Worm (Caenorhabditis elegans) whole organism, L2 larva: ENCODE results near the gene C50H2.5.

Experiments
- alr-1 ChIP-seq: fragments of 150-350 bp; optimal IDR thresholded peaks from 2 replicates; lab custom pipeline; 2014; ENCODE audit warnings: missing biosample characterization, missing genetic modification characterization
- ceh-16 ChIP-seq: fragments of 150-350 bp; optimal IDR thresholded peaks from 2 replicates; lab custom pipeline; 2014; ENCODE audit warnings: missing biosample characterization, missing genetic modification characterization
- dmd-4 ChIP-seq: sonication (generic microtip); optimal IDR thresholded peaks from 2 replicates; lab custom pipeline; 2017; ENCODE audit warnings: missing biosample characterization, missing genetic modification characterization
- elt-3 ChIP-seq: sonication (generic microtip); optimal IDR thresholded peaks from 2 replicates; lab custom pipeline; 2017; ENCODE audit warnings: missing biosample characterization, missing genetic modification characterization
- fos-1 ChIP-seq: fragments of 150-350 bp; optimal IDR thresholded peaks from 2 replicates; lab custom pipeline; 2014; ENCODE audit warnings: missing biosample characterization, missing genetic modification characterization
- lin-11 ChIP-seq: fragments of 150-350 bp; sonication (generic microtip); optimal IDR thresholded peaks from 2 replicates; lab custom pipeline; 2014; ENCODE audit warnings: missing biosample characterization, missing genetic modification characterization, inconsistent platforms, mixed read lengths
- lin-13 ChIP-seq: fragments of 150-350 bp; optimal IDR thresholded peaks from 2 replicates; lab custom pipeline; 2014; ENCODE audit warnings: missing biosample characterization, missing genetic modification reagents, missing genetic modification characterization
- nhr-11 ChIP-seq: fragments of 150-350 bp; optimal IDR thresholded peaks from 2 replicates; lab custom pipeline; 2014; ENCODE audit warnings: missing biosample characterization, missing genetic modification characterization
- sem-4 ChIP-seq: fragments of 150-350 bp; optimal IDR thresholded peaks from 2 replicates; lab custom pipeline; 2014; ENCODE audit warnings: missing biosample characterization, missing genetic modification reagents, missing genetic modification characterization
- snpc-4 ChIP-seq: fragments of 150-350 bp; optimal IDR thresholded peaks from 2 replicates; lab custom pipeline; 2014; ENCODE audit warnings: missing biosample characterization, missing genetic modification characterization

- no peak for TF ChIP-seq alr-1 (tag; lab: Kevin White, UChicago)
- no peak for TF ChIP-seq elt-3 (tag; lab: Kevin White, UChicago)
- peak; percentile 50 for TF ChIP-seq fos-1 (tag; lab: Kevin White, UChicago)
- TF ChIP-seq lin-13 (GFP tag; lab: Kevin White, UChicago): no peak
- TF ChIP-seq dmd-4 (tag; lab: Kevin White, UChicago): no peak
- no peak for TF ChIP-seq nhr-11
- TF ChIP-seq ceh-16 (tag; lab: Kevin White, UChicago): no peak
- TF ChIP-seq sem-4 (tag; lab: Kevin White, UChicago): no peak
- no peak for TF ChIP-seq lin-11 (tag; lab: Kevin White, UChicago)
- no peak for TF ChIP-seq snpc-4 (tag; lab: Kevin White, UChicago)
Observed at ce11 chrV:9927954-9928353, 9.4 kb downstream of the C50H2.5 start.
